Fruit fly (Drosophila melanogaster): ENCODE measurements around the gene CG31373.

- no peak for TF ChIP-seq CG8478 (optimal IDR thresholded peaks at IDR 0.05)
- no peak for TF ChIP-seq CTCF (optimal IDR thresholded peaks at IDR 0.05)
These were observed 36.5 kb downstream of the CG31373 start for dm6 chr3R:10672680-10673079.
